Fruit fly (Drosophila melanogaster): Measurements from ENCODE around the gene CG31524.

dm6 chr3R:30560070-30560469 is 45.9 kb upstream of the CG31524 start, which contains the start of gene CG34155:
- no peak for TF ChIP-seq CG18011 (GFP tag; optimal IDR thresholded peaks at IDR 0.05)
- no peak for TF ChIP-seq ranshi (GFP tag; IDR thresholded peaks at IDR 0.05)
- no peak for TF ChIP-seq CG17361 (GFP tag; IDR thresholded peaks at IDR 0.05)
- no peak for TF ChIP-seq Mrtf (GFP tag; IDR thresholded peaks at IDR 0.05)
- no peak for TF ChIP-seq TFAM (GFP tag; optimal IDR thresholded peaks at IDR 0.05)
- TF ChIP-seq Atf3 (GFP tag; optimal IDR thresholded peaks at IDR 0.05), result no peak
- TF ChIP-seq CG4820 (GFP tag; optimal IDR thresholded peaks at IDR 0.05), result no peak
- TF ChIP-seq Xrp1 (GFP tag; IDR thresholded peaks at IDR 0.05), result no peak
- TF ChIP-seq CG1529 (GFP tag; optimal IDR thresholded peaks at IDR 0.05), result no peak
- TF ChIP-seq peb (GFP tag; IDR thresholded peaks at IDR 0.05), result no peak
- TF ChIP-seq fd3F (GFP tag; optimal IDR thresholded peaks at IDR 0.05), result no peak

All from whole organism, embryonic.